Worm (Caenorhabditis elegans) whole organism, L4 larva: Measurements from ENCODE around the gene pmp-5.
A peak's percentile ranks its signal among the peaks of the same experiment; 100 is the strongest.

Experiments used
- D1046.2 ChIP-seq: fragments of 200-800 bp; sonication (Bioruptor generic); IDR thresholded peaks from 2 replicates; pipeline ENCODE4 v1.3.6; 2022; ENCODE audit warnings: missing genetic modification characterization, missing compliant biosample characterization
- F49E8.2 ChIP-seq: sonication (generic microtip); optimal IDR thresholded peaks from 2 replicates; lab custom pipeline; 2016; ENCODE audit warnings: missing compliant biosample characterization, mild to moderate bottlenecking, missing genetic modification characterization, borderline replicate concordance
- T20F7.1 ChIP-seq: fragments of 200-800 bp; sonication (Bioruptor generic); optimal IDR thresholded peaks from 2 replicates; lab custom pipeline; 2018; ENCODE audit warnings: mild to moderate bottlenecking, missing genetic modification characterization, missing compliant biosample characterization
- Y5F2A.4 ChIP-seq: fragments of 200-800 bp; sonication (Bioruptor generic); optimal IDR thresholded peaks from 2 replicates; lab custom pipeline; 2018; ENCODE audit warnings: mild to moderate bottlenecking, missing genetic modification characterization, missing compliant biosample characterization
- aha-1 ChIP-seq: fragments of 150-350 bp; peaks from one replicate; lab custom pipeline; 2014; ENCODE audit warnings: missing biosample characterization, missing genetic modification characterization
- ama-1 ChIP-seq: fragments of 150-350 bp; optimal IDR thresholded peaks from 2 replicates; lab custom pipeline; 2014; ENCODE audit warnings: inconsistent platforms, mixed read lengths
- attf-4 ChIP-seq: sonication (generic microtip); optimal IDR thresholded peaks from 3 replicates; lab custom pipeline; 2017; ENCODE audit warnings: missing biosample characterization, missing genetic modification characterization
- ceh-20 ChIP-seq: fragments of 200-800 bp; sonication (Bioruptor generic); IDR thresholded peaks from 2 replicates; pipeline ENCODE4 v1.3.6; 2022; ENCODE audit warnings: missing genetic modification reagents, missing genetic modification characterization, missing compliant biosample characterization
- ceh-28 ChIP-seq: fragments of 150-350 bp; optimal IDR thresholded peaks from 2 replicates; lab custom pipeline; 2014; ENCODE audit warnings: missing biosample characterization, missing genetic modification reagents, missing genetic modification characterization
- cey-2 ChIP-seq: sonication (generic microtip); optimal IDR thresholded peaks from 3 replicates; lab custom pipeline; 2017; ENCODE audit warnings: missing genetic modification characterization, mild to moderate bottlenecking, missing compliant biosample characterization, antibody characterized with exemption, borderline replicate concordance; ENCODE audit not compliant: insufficient read depth
- daf-16 ChIP-seq, 3 experiments: sonication (generic microtip); optimal IDR thresholded peaks; 2 replicates each; lab custom pipeline; 2016 to 2017; ENCODE audit warnings: missing genetic modification characterization in 3 of 3, missing genetic modification reagents in 3 of 3, mild to moderate bottlenecking in 2 of 3, missing compliant biosample characterization in 2 of 3, missing biosample characterization in 1 of 3, moderate library complexity in 1 of 3
- daf-19 ChIP-seq: fragments of 200-800 bp; sonication (Bioruptor generic); conservative IDR thresholded peaks from 2 replicates; pipeline ENCODE4 v1.3.6; 2022; ENCODE audit warnings: missing genetic modification characterization, missing compliant biosample characterization
- dmd-6 ChIP-seq: fragments of 200-800 bp; sonication (Bioruptor generic); IDR thresholded peaks from 2 replicates; pipeline ENCODE4 v1.3.6; 2022; ENCODE audit warnings: missing genetic modification reagents, missing genetic modification characterization, missing compliant biosample characterization
- dmd-8 ChIP-seq: fragments of 200-800 bp; sonication (Bioruptor generic); IDR thresholded peaks from 2 replicates; pipeline ENCODE4 v1.3.6; 2022; ENCODE audit warnings: missing genetic modification characterization, missing compliant biosample characterization
- dmd-9 ChIP-seq: fragments of 200-800 bp; sonication (Bioruptor generic); IDR thresholded peaks from 2 replicates; pipeline ENCODE4 v1.3.6; 2022; ENCODE audit warnings: missing genetic modification reagents, missing genetic modification characterization, missing compliant biosample characterization
- dve-1 ChIP-seq: sonication (generic microtip); optimal IDR thresholded peaks from 2 replicates; lab custom pipeline; 2017; ENCODE audit warnings: antibody characterized with exemption, mild to moderate bottlenecking, missing genetic modification characterization, missing compliant biosample characterization; ENCODE audit not compliant: insufficient read depth
- egl-27 ChIP-seq: sonication (generic microtip); optimal IDR thresholded peaks from 3 replicates; lab custom pipeline; 2017; ENCODE audit warnings: missing biosample characterization, missing genetic modification reagents, missing genetic modification characterization
- hlh-30 ChIP-seq: sonication (generic microtip); optimal IDR thresholded peaks from 2 replicates; lab custom pipeline; 2017; ENCODE audit warnings: antibody characterized with exemption, mild to moderate bottlenecking, missing genetic modification characterization, missing compliant biosample characterization; ENCODE audit not compliant: insufficient read depth
- lin-29 ChIP-seq: fragments of 200-800 bp; sonication (Bioruptor generic); IDR thresholded peaks from 2 replicates; pipeline ENCODE4 v1.3.6; 2022; ENCODE audit warnings: missing genetic modification reagents, missing genetic modification characterization, missing compliant biosample characterization
- nhr-237 ChIP-seq: sonication (generic microtip); optimal IDR thresholded peaks from 2 replicates; lab custom pipeline; 2017; ENCODE audit warnings: missing biosample characterization, missing genetic modification characterization
- nhr-25 ChIP-seq: sonication (generic microtip); optimal IDR thresholded peaks from 2 replicates; lab custom pipeline; 2017; ENCODE audit warnings: missing genetic modification characterization, mild to moderate bottlenecking, missing compliant biosample characterization, antibody characterized with exemption, moderate library complexity, borderline replicate concordance; ENCODE audit not compliant: insufficient read depth
- nhr-28 ChIP-seq: fragments of 150-350 bp; optimal IDR thresholded peaks from 2 replicates; lab custom pipeline; 2014; ENCODE audit warnings: missing biosample characterization, missing genetic modification characterization
- nhr-42 ChIP-seq: fragments of 200-800 bp; sonication (Bioruptor generic); IDR thresholded peaks from 2 replicates; pipeline ENCODE4 v1.3.6; 2022; ENCODE audit warnings: missing genetic modification characterization, missing compliant biosample characterization
- pqm-1 ChIP-seq: sonication (generic microtip); optimal IDR thresholded peaks from 2 replicates; lab custom pipeline; 2017; ENCODE audit warnings: missing biosample characterization, missing genetic modification characterization
- sdz-12 ChIP-seq: fragments of 200-800 bp; sonication (Bioruptor generic); optimal IDR thresholded peaks from 2 replicates; lab custom pipeline; 2018; ENCODE audit warnings: mild to moderate bottlenecking, missing genetic modification characterization, missing compliant biosample characterization
- set-16 ChIP-seq: fragments of 200-800 bp; sonication (Bioruptor generic); IDR thresholded peaks from 2 replicates; pipeline ENCODE4 v1.3.6; 2022; ENCODE audit warnings: missing genetic modification reagents, missing genetic modification characterization, missing compliant biosample characterization
- skn-1 ChIP-seq: fragments of 150-350 bp; optimal IDR thresholded peaks from 2 replicates; lab custom pipeline; 2014; ENCODE audit warnings: missing biosample characterization, missing genetic modification characterization
- snpc-4 ChIP-seq: fragments of 150-350 bp; optimal IDR thresholded peaks from 2 replicates; lab custom pipeline; 2014; ENCODE audit warnings: missing biosample characterization, missing genetic modification characterization
- tag-97 ChIP-seq: fragments of 200-800 bp; sonication (Bioruptor generic); IDR thresholded peaks from 2 replicates; pipeline ENCODE4 v1.3.6; 2022; ENCODE audit warnings: missing genetic modification characterization, missing compliant biosample characterization
- unc-39 ChIP-seq: sonication (generic microtip); optimal IDR thresholded peaks from 2 replicates; lab custom pipeline; 2017; ENCODE audit warnings: missing biosample characterization, missing genetic modification characterization
- unc-62 ChIP-seq, 3 experiments: fragments of 150-350 bp in 1 of 3; sonication (generic microtip); optimal IDR thresholded peaks in 2 of 3; peaks in 1 of 3; 1 replicate in 1 of 3; 2 replicates in 2 of 3; lab custom pipeline; 2014 to 2017; ENCODE audit warnings: missing biosample characterization in 3 of 3, missing genetic modification characterization in 3 of 3, missing genetic modification reagents in 3 of 3, missing genotype in 1 of 3
- zag-1 ChIP-seq: fragments of 150-350 bp; optimal IDR thresholded peaks from 2 replicates; lab custom pipeline; 2014; ENCODE audit warnings: missing biosample characterization, missing genetic modification characterization
- zfp-2 ChIP-seq: sonication (generic microtip); optimal IDR thresholded peaks from 2 replicates; lab custom pipeline; 2016; ENCODE audit warnings: mild to moderate bottlenecking, missing genetic modification characterization, missing compliant biosample characterization
- zip-11 ChIP-seq: fragments of 200-800 bp; sonication (Bioruptor generic); IDR thresholded peaks from 2 replicates; pipeline ENCODE4 v1.3.6; 2022; ENCODE audit warnings: missing genetic modification characterization, missing compliant biosample characterization
- ztf-7 ChIP-seq: fragments of 150-350 bp; optimal IDR thresholded peaks from 2 replicates; lab custom pipeline; 2014; ENCODE audit warnings: missing biosample characterization, missing genetic modification characterization

pmp-5 gene

ce11 chrV:6652051-6652450 lies 13.6 kb downstream of the pmp-5 start, which contains the start of gene T10H9.8:
Gene T10H9.8 (plus strand): TSS chrV:6652351.
- TF ChIP-seq daf-16 (GFP tag; optimal IDR thresholded peaks at IDR 0.05; lab: Kevin White, UChicago) (no peak), daf-16 (tag; optimal IDR thresholded peaks at IDR 0.05; lab: Kevin White, UChicago) (no peak), T20F7.1 (GFP tag; lab: Kevin White, UChicago) (peak; percentile 21), aha-1 (peak; percentile 80), nhr-28 (tag; lab: Kevin White, UChicago) (peak; percentile 22), ztf-7 (tag; lab: Kevin White, UChicago) (no peak), hlh-30 (tag; lab: Kevin White, UChicago) (peak; percentile 40), set-16 (GFP tag; lab: Robert Waterston, UW) (no peak), egl-27 (no peak), ama-1 (no peak), F49E8.2 (no peak), dmd-6 (GFP tag; lab: Robert Waterston, UW) (peak; percentile 25; the same call in 1 of the 2 replicates), sdz-12 (GFP tag; lab: Kevin White, UChicago) (no peak), lin-29 (GFP tag; lab: Robert Waterston, UW) (no peak), cey-2 (peak; percentile 56), snpc-4 (tag; lab: Kevin White, UChicago) (no peak), dve-1 (tag; lab: Kevin White, UChicago) (no peak)
- TF ChIP-seq, all 104 proteins: peak for 6

- no peak for TF ChIP-seq ztf-7 (tag; lab: Kevin White, UChicago)
- TF ChIP-seq unc-62 (GFP tag; optimal IDR thresholded peaks at IDR 0.05 in 1 of 2; lab: Kevin White, UChicago) = peak in 1 of 2 experiments; percentile 93
- TF ChIP-seq unc-62 (tag; optimal IDR thresholded peaks at IDR 0.05; lab: Kevin White, UChicago) = no peak
These were observed 15.1 kb downstream of the pmp-5 start for ce11 chrV:6650508-6650907.

- TF ChIP-seq unc-62 (GFP tag; optimal IDR thresholded peaks at IDR 0.05 in 1 of 2; lab: Kevin White, UChicago) (peak in 1 of 2 experiments; percentile 49), unc-62 (tag; optimal IDR thresholded peaks at IDR 0.05; lab: Kevin White, UChicago) (no peak), Y5F2A.4 (GFP tag; lab: Kevin White, UChicago) (no peak)
These were observed 16.3 kb downstream of the pmp-5 start, which contains the start of gene T10H9.1 for ce11 chrV:6649317-6649716. Gene T10H9.1 (plus strand): TSS chrV:6649617.

ce11 chrV:6645810-6646209 lies 19.8 kb downstream of the pmp-5 start:
- no peak for TF ChIP-seq unc-39 (tag; lab: Kevin White, UChicago)
- TF ChIP-seq ceh-20 (GFP tag; lab: Robert Waterston, UW) = no peak
- no peak for TF ChIP-seq egl-27
- TF ChIP-seq nhr-237 (tag; lab: Kevin White, UChicago) = no peak
- TF ChIP-seq unc-62 (GFP tag; optimal IDR thresholded peaks at IDR 0.05 in 1 of 2; lab: Kevin White, UChicago) = no peak
- TF ChIP-seq unc-62 (tag; optimal IDR thresholded peaks at IDR 0.05; lab: Kevin White, UChicago) = no peak
- no peak for TF ChIP-seq zip-11 (GFP tag; lab: Robert Waterston, UW)
- TF ChIP-seq aha-1 = no peak
- no peak for TF ChIP-seq snpc-4 (tag; lab: Kevin White, UChicago)

DNA sequence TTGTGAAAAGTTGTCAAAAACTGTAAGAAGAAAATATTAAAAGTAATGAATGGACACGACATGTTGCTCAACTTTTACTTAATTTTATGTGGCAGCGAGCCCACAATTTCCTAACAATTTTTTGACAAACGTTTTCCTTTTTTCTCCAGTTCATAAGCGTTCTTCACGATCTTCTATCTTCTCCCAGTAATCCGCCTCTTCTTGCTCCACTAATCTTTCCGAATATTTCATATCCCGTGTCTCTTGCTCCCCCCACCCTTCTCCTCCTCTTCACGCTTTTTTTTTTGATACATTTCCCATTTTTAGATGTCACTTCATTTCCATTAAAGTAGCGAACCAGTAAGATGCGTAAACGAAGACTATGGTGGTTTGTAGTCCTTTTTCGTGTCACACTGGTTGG lies 32.7 kb downstream of the pmp-5 start, which contains the start of gene scd-2:
Gene scd-2, plus strand, starts transcription at position 301 of the 400 bp plus-strand sequence.
- no peak for TF ChIP-seq nhr-25 (tag; lab: Kevin White, UChicago)
- TF ChIP-seq pqm-1 (tag; lab: Kevin White, UChicago) = no peak
- no peak for TF ChIP-seq dmd-9 (GFP tag; lab: Robert Waterston, UW)
- TF ChIP-seq daf-19 (GFP tag; lab: Robert Waterston, UW) = no peak
- TF ChIP-seq attf-4 (tag; lab: Kevin White, UChicago) = no peak
- TF ChIP-seq nhr-42 (GFP tag; lab: Robert Waterston, UW) = no peak
- no peak for TF ChIP-seq unc-39 (tag; lab: Kevin White, UChicago)
- TF ChIP-seq zfp-2 (tag; lab: Kevin White, UChicago) = no peak
- no peak for TF ChIP-seq tag-97 (GFP tag; lab: Robert Waterston, UW)
- no peak for TF ChIP-seq D1046.2 (GFP tag; lab: Robert Waterston, UW)
- no peak for TF ChIP-seq nhr-28 (tag; lab: Kevin White, UChicago)
- no peak for TF ChIP-seq zag-1 (tag; lab: Kevin White, UChicago)
- TF ChIP-seq ceh-28 (tag; lab: Kevin White, UChicago) = no peak
- no peak for TF ChIP-seq skn-1 (tag; lab: Kevin White, UChicago)
- no peak for TF ChIP-seq snpc-4 (tag; lab: Kevin White, UChicago)
- TF ChIP-seq egl-27 = no peak
- no peak for TF ChIP-seq dmd-8 (GFP tag; lab: Robert Waterston, UW)
